Fruit fly (Drosophila melanogaster) S2 (cell line): Measurements from ENCODE around the gene CHES-1-like.

Experiments used
- CG8478 ChIP-seq: fragments of >200 bp; optimal IDR thresholded peaks from 2 replicates; lab custom pipeline; 2018
- CTCF ChIP-seq, 2 experiments: fragments of >200 bp; optimal IDR thresholded peaks; 2 replicates each; lab custom pipeline; 2018

The CHES-1-like gene

DNA sequence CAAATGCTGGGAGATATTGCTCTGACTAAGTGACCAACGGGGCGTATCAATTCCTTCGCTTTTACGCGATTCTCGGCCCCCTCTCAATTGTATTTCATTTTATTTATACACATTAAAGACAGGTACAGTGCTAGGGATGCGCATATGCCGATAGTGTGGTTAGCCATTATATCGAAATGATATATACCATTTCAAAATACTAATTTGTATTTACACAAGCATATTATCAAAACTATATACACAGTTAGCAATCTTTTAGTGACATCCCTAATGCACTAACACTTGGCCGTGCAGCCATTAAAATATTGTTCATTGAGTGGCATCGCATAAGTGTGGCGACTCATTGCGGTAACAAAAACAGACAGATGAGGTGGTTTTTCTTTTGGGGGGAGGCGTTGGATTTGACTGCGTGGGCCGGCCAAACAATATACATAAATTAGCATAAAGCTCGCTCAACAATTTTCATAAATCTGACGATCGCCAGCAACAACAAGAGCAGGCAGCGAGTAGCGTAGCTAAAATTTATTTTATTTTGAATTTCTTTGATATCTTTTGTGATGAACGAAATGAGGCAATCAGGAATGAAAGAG lies 42.5 kb downstream of the CHES-1-like start:
- TF ChIP-seq CG8478 (lab: Kevin White, UChicago), result no peak

DNA sequence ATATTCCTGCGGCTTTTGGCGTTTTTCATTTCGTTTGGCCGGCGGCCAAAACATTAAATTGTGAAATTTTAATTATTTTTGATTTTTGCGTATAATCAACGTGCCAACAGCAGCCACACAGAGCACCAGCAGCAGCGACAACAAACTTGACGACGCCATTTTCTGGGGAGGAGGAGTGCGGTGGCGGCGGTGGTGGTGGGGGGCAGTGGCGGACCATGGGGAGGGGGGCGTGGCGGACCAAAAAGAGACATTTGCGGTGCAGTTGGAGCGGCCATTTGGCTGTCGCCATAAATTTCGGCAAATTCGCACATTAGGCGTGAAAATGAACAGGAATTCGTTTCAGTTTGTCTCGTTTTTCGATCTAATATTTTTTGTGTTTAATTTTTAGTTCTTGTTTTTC lies 45.3 kb downstream of the CHES-1-like start:
- no peak for TF ChIP-seq CTCF (optimal IDR thresholded peaks at IDR 0.05; lab: Kevin White, UChicago)
- no peak for TF ChIP-seq CG8478 (lab: Kevin White, UChicago)

DNA sequence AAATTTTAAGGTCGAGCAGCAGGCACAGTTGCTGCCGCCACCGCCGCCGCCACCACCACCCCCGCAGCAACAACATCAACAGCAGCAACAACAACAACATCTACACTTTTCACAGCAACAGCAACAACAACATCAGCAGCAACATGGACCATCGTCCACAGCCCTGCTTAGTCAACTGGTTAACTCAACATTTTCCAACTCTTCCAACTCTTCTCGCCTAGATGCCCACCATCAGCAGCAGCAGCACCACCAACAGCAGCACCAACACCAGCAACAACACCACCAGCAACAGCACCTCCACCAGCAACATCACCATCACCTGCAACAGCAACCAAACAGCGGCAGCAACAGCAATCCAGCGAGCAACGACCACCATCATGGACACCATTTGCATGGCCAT lies 46.8 kb downstream of the CHES-1-like start:
- no peak for TF ChIP-seq CG8478 (lab: Kevin White, UChicago)

DNA sequence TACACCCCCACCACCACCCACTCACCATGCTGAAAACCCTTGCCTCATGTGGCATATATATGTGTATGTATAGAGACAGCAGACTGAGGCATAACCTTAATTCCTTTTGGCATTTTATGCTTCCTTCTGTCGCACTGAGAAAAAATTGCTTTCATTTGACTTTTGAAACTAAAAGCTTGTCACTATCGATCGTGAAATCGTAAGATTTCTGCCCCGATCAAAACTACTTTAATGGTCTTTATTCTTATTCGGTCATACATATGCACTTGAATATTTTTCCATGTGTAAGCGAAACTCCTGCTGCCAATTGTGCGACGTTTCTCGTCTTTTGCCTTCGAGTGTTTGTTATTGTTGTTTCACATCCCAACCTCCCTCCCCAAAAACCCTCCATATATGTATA lies 51.8 kb downstream of the CHES-1-like start:
- TF ChIP-seq CG8478 (lab: Kevin White, UChicago) (no peak), CTCF (optimal IDR thresholded peaks at IDR 0.05; lab: Kevin White, UChicago) (no peak)

DNA sequence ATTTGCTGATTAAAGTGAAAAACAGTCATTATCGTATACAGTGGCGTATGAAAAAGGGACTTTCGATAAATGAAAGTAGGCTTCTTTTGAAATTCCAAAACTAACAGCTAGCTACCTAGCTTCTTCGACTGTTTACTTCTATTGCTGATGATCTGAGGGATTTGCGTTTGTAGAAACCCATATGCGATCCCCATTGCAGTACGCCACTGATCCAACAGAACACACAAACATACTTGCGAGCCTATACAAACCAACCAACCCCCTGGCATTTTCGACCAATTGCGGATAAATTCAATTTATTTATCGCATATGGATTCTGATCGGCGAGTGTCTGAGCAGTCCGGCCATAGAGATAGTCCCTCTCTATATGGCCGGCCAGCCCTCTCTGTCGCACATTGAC lies 57.5 kb downstream of the CHES-1-like start:
- TF ChIP-seq CTCF (optimal IDR thresholded peaks at IDR 0.05; lab: Kevin White, UChicago) (no peak), CG8478 (lab: Kevin White, UChicago) (no peak)

DNA sequence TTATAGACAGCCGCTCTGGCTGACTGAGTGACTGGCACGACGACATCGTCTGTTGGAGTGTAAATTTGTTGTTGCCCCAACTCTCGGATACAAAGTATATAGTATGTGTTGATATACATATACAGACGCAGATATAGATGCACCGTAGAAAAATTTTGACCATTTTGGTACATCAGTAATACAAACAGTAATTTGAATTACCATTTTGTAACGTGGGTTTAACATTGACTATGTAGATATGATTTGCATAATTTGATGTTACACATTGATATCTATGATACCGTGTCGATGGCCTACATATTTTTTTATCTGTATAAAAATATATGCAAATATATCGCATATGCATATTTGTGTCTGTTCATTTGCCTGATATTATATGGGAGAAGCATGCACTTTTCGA lies 72.1 kb downstream of the CHES-1-like start:
- TF ChIP-seq CG8478 (lab: Kevin White, UChicago), result no peak
- TF ChIP-seq CTCF (optimal IDR thresholded peaks at IDR 0.05; lab: Kevin White, UChicago), result no peak

DNA sequence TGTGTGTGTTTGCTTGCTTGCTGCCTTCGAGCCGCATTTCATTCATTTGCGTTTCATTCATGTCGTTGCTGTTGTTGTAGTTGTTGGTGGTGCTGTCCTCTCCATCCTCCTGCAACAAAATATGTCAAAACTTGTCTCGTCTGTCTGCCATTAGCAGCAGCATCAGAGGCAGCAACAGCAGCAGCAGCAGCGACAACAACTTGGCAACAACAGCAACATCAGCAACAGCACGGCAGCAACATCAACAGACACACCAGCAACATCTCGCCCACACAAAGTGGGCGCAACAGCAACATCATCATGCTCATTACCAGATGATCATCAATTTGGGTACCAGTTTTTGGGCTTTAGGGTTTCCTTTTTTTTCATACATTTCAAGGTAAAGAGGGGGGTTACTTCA lies 76.1 kb downstream of the CHES-1-like start:
- no peak for TF ChIP-seq CTCF (optimal IDR thresholded peaks at IDR 0.05; lab: Kevin White, UChicago)
